Fruit fly (Drosophila melanogaster) whole organism, adult: ENCODE results near the gene CG2983.
A peak's percentile ranks its signal among the peaks of the same experiment; 100 is the strongest.

Source experiments
- CG11617 ChIP-seq: fragments of 200-800 bp; sonication (Bioruptor generic); optimal IDR thresholded peaks from 2 replicates; lab custom pipeline; 2017; ENCODE audit warnings: mild to moderate bottlenecking, missing biosample characterization, missing genetic modification reagents, missing genetic modification characterization
- CG12768 ChIP-seq: fragments of 200-800 bp; sonication (Bioruptor generic); optimal IDR thresholded peaks from 2 replicates; lab custom pipeline; 2017; ENCODE audit warnings: missing biosample characterization, missing genetic modification characterization, mild to moderate bottlenecking, moderate library complexity, missing genetic modification reagents
- CG14711 ChIP-seq: fragments of 200-800 bp; sonication (Bioruptor generic); optimal IDR thresholded peaks from 2 replicates; lab custom pipeline; 2018; ENCODE audit warnings: missing biosample characterization, mild to moderate bottlenecking, missing genetic modification characterization, moderate library complexity
- CG1620 ChIP-seq: fragments of 200-800 bp; sonication (Bioruptor generic); optimal IDR thresholded peaks from 2 replicates; lab custom pipeline; 2016; ENCODE audit warnings: missing biosample characterization, missing genetic modification characterization
- CG33017 ChIP-seq: fragments of 200-800 bp; sonication (Bioruptor generic); optimal IDR thresholded peaks from 2 replicates; lab custom pipeline; 2018; ENCODE audit warnings: missing biosample characterization, mild to moderate bottlenecking, missing genetic modification characterization, moderate library complexity
- CG5204 ChIP-seq: fragments of 200-800 bp; sonication (Bioruptor generic); optimal IDR thresholded peaks from 2 replicates; lab custom pipeline; 2016; ENCODE audit warnings: missing biosample characterization, missing genetic modification characterization
- CG7045 ChIP-seq: fragments of 200-800 bp; sonication (Bioruptor generic); optimal IDR thresholded peaks from 2 replicates; lab custom pipeline; 2017; ENCODE audit warnings: missing biosample characterization, mild to moderate bottlenecking, missing genetic modification characterization
- CG7101 ChIP-seq: fragments of 200-800 bp; sonication (Bioruptor generic); optimal IDR thresholded peaks from 2 replicates; lab custom pipeline; 2018; ENCODE audit warnings: missing biosample characterization, mild to moderate bottlenecking, missing genetic modification characterization, moderate library complexity
- Clk ChIP-seq: fragments of 200-800 bp; sonication (Bioruptor generic); optimal IDR thresholded peaks from 2 replicates; lab custom pipeline; 2017; ENCODE audit warnings: missing biosample characterization, missing genetic modification characterization
- Crg-1 ChIP-seq: fragments of 200-800 bp; sonication (Bioruptor generic); optimal IDR thresholded peaks from 2 replicates; lab custom pipeline; 2016; ENCODE audit warnings: missing biosample characterization, missing genetic modification characterization
- Hr96 ChIP-seq: fragments of 200-800 bp; sonication (Bioruptor generic); optimal IDR thresholded peaks from 2 replicates; lab custom pipeline; 2016; ENCODE audit warnings: missing biosample characterization, missing genetic modification characterization
- Mnt ChIP-seq: fragments of 200-800 bp; sonication (Bioruptor generic); optimal IDR thresholded peaks from 2 replicates; lab custom pipeline; 2016; ENCODE audit warnings: missing biosample characterization, mild to moderate bottlenecking, missing genetic modification characterization
- bab1 ChIP-seq: fragments of 200-800 bp; sonication (Bioruptor generic); optimal IDR thresholded peaks from 3 replicates; lab custom pipeline; 2019; ENCODE audit warnings: missing biosample characterization, mild to moderate bottlenecking, missing genetic modification characterization, moderate library complexity
- cic ChIP-seq: fragments of 200-800 bp; sonication (Bioruptor generic); optimal IDR thresholded peaks from 2 replicates; lab custom pipeline; 2017; ENCODE audit warnings: missing biosample characterization, mild to moderate bottlenecking, missing genetic modification characterization, moderate library complexity
- cnc ChIP-seq, 2 experiments: fragments of >200 bp; optimal IDR thresholded peaks; 2 replicates each; lab custom pipeline; 2017
- kay ChIP-seq: fragments of 200-800 bp; sonication (Bioruptor generic); peaks from one replicate; lab custom pipeline; 2016; ENCODE audit warnings: missing biosample characterization, missing genetic modification characterization, borderline replicate concordance
- ovo ChIP-seq: fragments of 200-800 bp; sonication (Bioruptor generic); optimal IDR thresholded peaks from 2 replicates; lab custom pipeline; 2016; ENCODE audit warnings: missing biosample characterization, missing genetic modification characterization
- pad ChIP-seq: fragments of 200-800 bp; sonication (Bioruptor generic); optimal IDR thresholded peaks from 3 replicates; lab custom pipeline; 2017; ENCODE audit warnings: missing biosample characterization, missing genetic modification characterization, mild to moderate bottlenecking, moderate library complexity, missing genetic modification reagents
- tj ChIP-seq: fragments of 200-800 bp; sonication (Bioruptor generic); optimal IDR thresholded peaks from 3 replicates; lab custom pipeline; 2017; ENCODE audit warnings: missing biosample characterization, mild to moderate bottlenecking, missing genetic modification characterization, moderate library complexity
- toe ChIP-seq: fragments of 200-800 bp; sonication (Bioruptor generic); optimal IDR thresholded peaks from 2 replicates; lab custom pipeline; 2016; ENCODE audit warnings: missing biosample characterization, missing genetic modification characterization

CG2983 gene

dm6 chr2L:2806190-2806763, 41.2 kb upstream of the CG2983 start:
- TF ChIP-seq CG12768 (no peak), CG7101 (tag; lab: Kevin White, UChicago) (no peak), tj (GFP tag; lab: Kevin White, UChicago) (no peak), CG1620 (GFP tag; lab: Kevin White, UChicago) (no peak), Crg-1 (GFP tag; lab: Kevin White, UChicago) (no peak), ovo (GFP tag; lab: Kevin White, UChicago) (no peak), toe (GFP tag; lab: Kevin White, UChicago) (no peak), kay (GFP tag; lab: Kevin White, UChicago) (no peak), CG5204 (no peak), Hr96 (GFP tag; lab: Kevin White, UChicago) (no peak)

- no peak for TF ChIP-seq ovo (GFP tag; lab: Kevin White, UChicago)
- TF ChIP-seq CG5204 = no peak
- TF ChIP-seq tj (GFP tag; lab: Kevin White, UChicago) = no peak
- no peak for TF ChIP-seq CG7101 (tag; lab: Kevin White, UChicago)
- TF ChIP-seq CG33017 (tag; lab: Kevin White, UChicago) = no peak
- TF ChIP-seq Crg-1 (GFP tag; lab: Kevin White, UChicago) = no peak
- TF ChIP-seq bab1 (GFP tag; lab: Kevin White, UChicago) = no peak
- TF ChIP-seq Mnt (GFP tag; lab: Kevin White, UChicago) = no peak
- TF ChIP-seq CG1620 (GFP tag; lab: Kevin White, UChicago) = no peak
- no peak for TF ChIP-seq CG12768
- no peak for TF ChIP-seq cic (GFP tag; lab: Kevin White, UChicago)
- no peak for TF ChIP-seq kay (GFP tag; lab: Kevin White, UChicago)
- no peak for TF ChIP-seq toe (GFP tag; lab: Kevin White, UChicago)
- TF ChIP-seq CG7045 (GFP tag; lab: Kevin White, UChicago) = no peak
- TF ChIP-seq CG14711 = no peak
- no peak for TF ChIP-seq CG11617 (GFP tag; lab: Kevin White, UChicago)
- no peak for TF ChIP-seq Clk
- TF ChIP-seq pad = no peak
- TF ChIP-seq cnc (optimal IDR thresholded peaks at IDR 0.05; lab: Kevin White, UChicago) = no peak
Observed at dm6 chr2L:2807597-2807996, 39.8 kb upstream of the CG2983 start.

dm6 chr2L:2808038-2808699, 39.3 kb upstream of the CG2983 start:
- TF ChIP-seq CG12768 (no peak), tj (GFP tag; lab: Kevin White, UChicago) (no peak), Mnt (GFP tag; lab: Kevin White, UChicago) (peak; percentile 4), CG33017 (tag; lab: Kevin White, UChicago) (peak; percentile 4), Clk (no peak), CG5204 (no peak), CG14711 (peak; percentile 21), kay (GFP tag; lab: Kevin White, UChicago) (no peak), toe (GFP tag; lab: Kevin White, UChicago) (peak; percentile 19), Crg-1 (GFP tag; lab: Kevin White, UChicago) (no peak), cnc (optimal IDR thresholded peaks at IDR 0.05; lab: Kevin White, UChicago) (no peak), CG1620 (GFP tag; lab: Kevin White, UChicago) (no peak), CG7101 (tag; lab: Kevin White, UChicago) (peak; percentile 17), cic (GFP tag; lab: Kevin White, UChicago) (peak; percentile 63), CG11617 (GFP tag; lab: Kevin White, UChicago) (no peak), Hr96 (GFP tag; lab: Kevin White, UChicago) (peak; percentile 24), CG7045 (GFP tag; lab: Kevin White, UChicago) (no peak), bab1 (GFP tag; lab: Kevin White, UChicago) (peak; percentile 4)

dm6 chr2L:2810831-2811230, 36.6 kb upstream of the CG2983 start:
- no peak for TF ChIP-seq bab1 (GFP tag; lab: Kevin White, UChicago)
- TF ChIP-seq CG5204 = no peak
- TF ChIP-seq cic (GFP tag; lab: Kevin White, UChicago) = no peak
- no peak for TF ChIP-seq Crg-1 (GFP tag; lab: Kevin White, UChicago)
- TF ChIP-seq CG14711 = no peak
- no peak for TF ChIP-seq CG33017 (tag; lab: Kevin White, UChicago)
- TF ChIP-seq pad = no peak
- TF ChIP-seq ovo (GFP tag; lab: Kevin White, UChicago) = no peak
- TF ChIP-seq CG7101 (tag; lab: Kevin White, UChicago) = no peak
- no peak for TF ChIP-seq Clk
- no peak for TF ChIP-seq CG11617 (GFP tag; lab: Kevin White, UChicago)
- no peak for TF ChIP-seq CG12768
- TF ChIP-seq CG7045 (GFP tag; lab: Kevin White, UChicago) = no peak
- TF ChIP-seq Hr96 (GFP tag; lab: Kevin White, UChicago) = no peak
- TF ChIP-seq toe (GFP tag; lab: Kevin White, UChicago) = no peak
- no peak for TF ChIP-seq cnc (optimal IDR thresholded peaks at IDR 0.05; lab: Kevin White, UChicago)
- no peak for TF ChIP-seq tj (GFP tag; lab: Kevin White, UChicago)
- no peak for TF ChIP-seq Mnt (GFP tag; lab: Kevin White, UChicago)

- TF ChIP-seq CG33017 (tag; lab: Kevin White, UChicago) = no peak
Observed at dm6 chr2L:2812137-2812536, 35.3 kb upstream of the CG2983 start, which contains the start of gene CG2964. Gene CG2964, plus strand, starts transcription at chr2L:2812437.

dm6 chr2L:2815673-2816072, 31.8 kb upstream of the CG2983 start, which contains the start of gene G6P:
Gene G6P, minus strand, starts transcription at chr2L:2815760.
- TF ChIP-seq cic (GFP tag; lab: Kevin White, UChicago) (no peak), cnc (optimal IDR thresholded peaks at IDR 0.05; lab: Kevin White, UChicago) (no peak), Crg-1 (GFP tag; lab: Kevin White, UChicago) (no peak), Clk (no peak), CG11617 (GFP tag; lab: Kevin White, UChicago) (no peak), CG12768 (no peak), toe (GFP tag; lab: Kevin White, UChicago) (no peak), ovo (GFP tag; lab: Kevin White, UChicago) (no peak)
